Fruit fly (Drosophila melanogaster): Measurements from ENCODE around the gene CG31248.

The CG31248 gene

dm6 chr3R:7154586-7155357 is 25.7 kb downstream of the CG31248 start, which contains the start of gene MAGE (continued):
- no peak for TF ChIP-seq CG7987 (GFP tag; optimal IDR thresholded peaks at IDR 0.05)
- TF ChIP-seq CG8388 (GFP tag; optimal IDR thresholded peaks at IDR 0.05), result no peak
- TF ChIP-seq CG10462 (GFP tag; optimal IDR thresholded peaks at IDR 0.05), result no peak
- no peak for TF ChIP-seq hth (optimal IDR thresholded peaks at IDR 0.05)
- TF ChIP-seq CG1647 (GFP tag; optimal IDR thresholded peaks at IDR 0.05), result no peak
- no peak for TF ChIP-seq Atf3 (GFP tag; optimal IDR thresholded peaks at IDR 0.05)
- peak; percentile 28 for TF ChIP-seq CG14710 (tag; optimal IDR thresholded peaks at IDR 0.05)
- no peak for TF ChIP-seq ssp (GFP tag; IDR thresholded peaks at IDR 0.05)
- TF ChIP-seq CG6854 (GFP tag; optimal IDR thresholded peaks at IDR 0.05), result no peak
- TF ChIP-seq CG6791 (GFP tag; IDR thresholded peaks at IDR 0.05; ENCODE audit: partially characterized antibody), result no peak
- TF ChIP-seq CG4424 (GFP tag; optimal IDR thresholded peaks at IDR 0.05), result no peak
- TF ChIP-seq salm (tag; optimal IDR thresholded peaks at IDR 0.05), result no peak
- TF ChIP-seq CG2116 (GFP tag; optimal IDR thresholded peaks at IDR 0.05), result peak; percentile 96
- no peak for TF ChIP-seq gem (tag; optimal IDR thresholded peaks at IDR 0.05)
- peak; percentile 62 for TF ChIP-seq Ets65A (GFP tag)
- no peak for TF ChIP-seq repo (GFP tag; optimal IDR thresholded peaks at IDR 0.05)
- no peak for TF ChIP-seq CG10979 (tag; optimal IDR thresholded peaks at IDR 0.05)
- TF ChIP-seq CG9797 (GFP tag; optimal IDR thresholded peaks at IDR 0.05), result no peak
- no peak for TF ChIP-seq CG32532 (GFP tag; IDR thresholded peaks at IDR 0.05)
- TF ChIP-seq eyg (GFP tag; optimal IDR thresholded peaks at IDR 0.05), result no peak
- no peak for TF ChIP-seq CG14014 (GFP tag; IDR thresholded peaks at IDR 0.05)
- peak; percentile 92 for TF ChIP-seq Dp (GFP tag; optimal IDR thresholded peaks at IDR 0.05)
- TF ChIP-seq croc (GFP tag; conservative IDR thresholded peaks at IDR 0.05), result no peak
- peak; percentile 54 for TF ChIP-seq twi (tag; optimal IDR thresholded peaks at IDR 0.05)
- TF ChIP-seq CG17328 (GFP tag; IDR thresholded peaks at IDR 0.05), result no peak
- no peak for TF ChIP-seq CG16813 (GFP tag; IDR thresholded peaks at IDR 0.05; ENCODE audit: partially characterized antibody)
- no peak for TF ChIP-seq bsh (GFP tag; optimal IDR thresholded peaks at IDR 0.05)
- TF ChIP-seq sob (GFP tag; IDR thresholded peaks at IDR 0.05), result no peak
- TF ChIP-seq CG3726 (GFP tag; IDR thresholded peaks at IDR 0.05), result 0 out of 3 replicates have a peak, but pooled peaks have one; percentile 27
- TF ChIP-seq CG12104 (GFP tag; optimal IDR thresholded peaks at IDR 0.05), result no peak
- TF ChIP-seq CG3838 (GFP tag; optimal IDR thresholded peaks at IDR 0.05), result no peak
- TF ChIP-seq kni (GFP tag; optimal IDR thresholded peaks at IDR 0.05), result no peak
- TF ChIP-seq al (GFP tag; IDR thresholded peaks at IDR 0.05), result no peak
- TF ChIP-seq E2f2 (GFP tag; IDR thresholded peaks at IDR 0.05), result peak; percentile 96
- peak; percentile 66 for TF ChIP-seq Med (GFP tag)
- peak; percentile 3 for TF ChIP-seq YL-1 (GFP tag; optimal IDR thresholded peaks at IDR 0.05)
- TF ChIP-seq trem (tag; optimal IDR thresholded peaks at IDR 0.05), result peak; percentile 83
- TF ChIP-seq CG10267 (tag; optimal IDR thresholded peaks at IDR 0.05), result peak; percentile 54
- TF ChIP-seq BEAF-32 (GFP tag; optimal IDR thresholded peaks at IDR 0.05), result peak; percentile 12
- no peak for TF ChIP-seq CG32772 (GFP tag; IDR thresholded peaks at IDR 0.05)
- peak; percentile 51 for TF ChIP-seq pzg (GFP tag; optimal IDR thresholded peaks at IDR 0.05)
- TF ChIP-seq Optix (GFP tag; IDR thresholded peaks at IDR 0.05), result no peak
- no peak for TF ChIP-seq CG11093 (GFP tag; IDR thresholded peaks at IDR 0.05)
- TF ChIP-seq sens (GFP tag), result peak; percentile 69
- TF ChIP-seq CG31388 (GFP tag; optimal IDR thresholded peaks at IDR 0.05), result no peak
- no peak for TF ChIP-seq ken (GFP tag; IDR thresholded peaks at IDR 0.05)
- no peak for TF ChIP-seq E2f1 (GFP tag; IDR thresholded peaks at IDR 0.05)
- no peak for TF ChIP-seq nerfin-2 (GFP tag; IDR thresholded peaks at IDR 0.05; ENCODE audit: partially characterized antibody)
- TF ChIP-seq Dll (GFP tag; IDR thresholded peaks at IDR 0.05; ENCODE audit: partially characterized antibody), result no peak
- no peak for TF ChIP-seq tap (tag; optimal IDR thresholded peaks at IDR 0.05)

Data from whole organism, embryonic.